Worm (Caenorhabditis elegans) whole organism, L4 larva: Measurements from ENCODE around the gene ZK470.2.
A peak's percentile ranks its signal among the peaks of the same experiment; 100 is the strongest.

Experiments
- Y5F2A.4 ChIP-seq: fragments of 200-800 bp; sonication (Bioruptor generic); optimal IDR thresholded peaks from 2 replicates; lab custom pipeline; 2018; ENCODE audit warnings: mild to moderate bottlenecking, missing genetic modification characterization, missing compliant biosample characterization
- ama-1 ChIP-seq: fragments of 150-350 bp; optimal IDR thresholded peaks from 2 replicates; lab custom pipeline; 2014; ENCODE audit warnings: inconsistent platforms, mixed read lengths
- ceh-32 ChIP-seq: sonication (generic microtip); optimal IDR thresholded peaks from 2 replicates; lab custom pipeline; 2016; ENCODE audit warnings: mild to moderate bottlenecking, missing genetic modification characterization, missing compliant biosample characterization; ENCODE audit not compliant: poor library complexity
- ces-1 ChIP-seq: fragments of 150-350 bp; sonication (generic microtip); optimal IDR thresholded peaks from 4 replicates; lab custom pipeline; 2014; ENCODE audit warnings: missing biosample characterization, missing genetic modification reagents, missing genetic modification characterization
- daf-12 ChIP-seq: fragments of 150-350 bp; optimal IDR thresholded peaks from 2 replicates; lab custom pipeline; 2014; ENCODE audit warnings: missing biosample characterization, missing genetic modification reagents, missing genetic modification characterization
- dve-1 ChIP-seq: sonication (generic microtip); optimal IDR thresholded peaks from 2 replicates; lab custom pipeline; 2017; ENCODE audit warnings: antibody characterized with exemption, mild to moderate bottlenecking, missing genetic modification characterization, missing compliant biosample characterization; ENCODE audit not compliant: insufficient read depth
- fkh-10 ChIP-seq: fragments of 150-350 bp; optimal IDR thresholded peaks from 2 replicates; lab custom pipeline; 2014; ENCODE audit warnings: missing biosample characterization, missing genetic modification reagents, missing genetic modification characterization
- fos-1 ChIP-seq: fragments of 150-350 bp; optimal IDR thresholded peaks from 2 replicates; lab custom pipeline; 2014; ENCODE audit warnings: missing biosample characterization, missing genetic modification characterization
- gei-8 ChIP-seq: fragments of 200-800 bp; sonication (Bioruptor generic); optimal IDR thresholded peaks from 2 replicates; lab custom pipeline; 2018; ENCODE audit warnings: mild to moderate bottlenecking, missing genetic modification characterization, missing compliant biosample characterization
- snpc-4 ChIP-seq: fragments of 150-350 bp; optimal IDR thresholded peaks from 2 replicates; lab custom pipeline; 2014; ENCODE audit warnings: missing biosample characterization, missing genetic modification characterization
- unc-130 ChIP-seq: sonication (generic microtip); optimal IDR thresholded peaks from 2 replicates; lab custom pipeline; 2016; ENCODE audit warnings: missing genetic modification reagents, missing genetic modification characterization, missing compliant biosample characterization
- unc-39 ChIP-seq: sonication (generic microtip); optimal IDR thresholded peaks from 2 replicates; lab custom pipeline; 2017; ENCODE audit warnings: missing biosample characterization, missing genetic modification characterization
- unc-62 ChIP-seq, 3 experiments: fragments of 150-350 bp in 1 of 3; sonication (generic microtip); optimal IDR thresholded peaks in 2 of 3; peaks in 1 of 3; 1 replicate in 1 of 3; 2 replicates in 2 of 3; lab custom pipeline; 2014 to 2017; ENCODE audit warnings: missing biosample characterization in 3 of 3, missing genetic modification characterization in 3 of 3, missing genetic modification reagents in 3 of 3, missing genotype in 1 of 3
- zag-1 ChIP-seq: fragments of 150-350 bp; optimal IDR thresholded peaks from 2 replicates; lab custom pipeline; 2014; ENCODE audit warnings: missing biosample characterization, missing genetic modification characterization

DNA sequence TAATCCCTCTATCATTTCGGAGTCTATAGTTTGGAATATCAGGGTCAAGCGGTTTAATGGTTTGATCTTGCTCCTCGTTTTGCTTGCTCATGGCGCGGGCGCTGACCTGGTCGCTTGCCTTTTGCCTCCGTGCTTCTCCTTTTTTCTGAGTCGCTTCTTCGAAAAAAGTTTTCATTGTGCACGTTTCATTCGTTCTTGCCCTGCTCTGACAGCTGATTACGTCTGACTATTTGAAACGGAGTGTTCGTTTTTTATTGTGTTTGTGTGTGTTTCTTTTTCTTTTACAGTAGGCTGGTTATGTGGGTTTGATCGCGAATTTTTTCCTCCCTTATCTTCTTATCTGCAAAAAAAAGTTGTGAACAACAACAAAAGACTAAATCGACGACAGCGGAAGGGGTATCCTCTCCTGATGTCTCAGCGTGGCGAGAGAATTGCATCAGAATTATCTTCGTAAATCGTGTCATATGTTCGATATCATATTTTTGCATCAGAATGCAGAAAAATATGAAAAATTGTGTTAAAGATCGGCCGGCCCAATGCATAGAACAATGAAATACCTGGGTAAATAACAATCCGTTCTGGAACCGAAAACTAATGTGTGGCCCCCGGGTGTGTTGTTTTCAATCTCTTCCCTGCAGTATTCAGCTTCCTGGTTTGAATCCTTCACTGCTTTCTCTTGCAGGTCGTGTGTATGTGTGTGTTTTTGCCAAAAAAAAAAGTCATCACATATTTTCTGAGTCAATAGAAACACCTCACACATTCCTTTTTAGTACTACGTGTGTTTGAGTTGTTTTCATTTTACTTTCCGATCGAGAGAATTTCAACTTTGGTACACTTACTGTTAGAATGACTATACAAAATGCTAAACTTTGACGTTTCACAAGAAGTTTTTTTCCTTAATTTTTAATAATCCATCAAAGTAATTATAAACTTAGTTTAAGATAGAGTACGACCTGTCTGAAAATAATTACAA is 4.9 kb downstream of the ZK470.2 start, which contains the start of gene ZK470.4:
- TF ChIP-seq ceh-32 (tag; lab: Kevin White, UChicago) (no peak), fos-1 (tag; lab: Kevin White, UChicago) (no peak), fkh-10 (GFP tag; lab: Kevin White, UChicago) (no peak), gei-8 (GFP tag; lab: Kevin White, UChicago) (no peak), unc-130 (GFP tag; lab: Kevin White, UChicago) (no peak), daf-12 (tag; lab: Kevin White, UChicago) (no peak), dve-1 (no peak), unc-39 (no peak), unc-62 (GFP tag; optimal IDR thresholded peaks at IDR 0.05 in 1 of 2; lab: Kevin White, UChicago) (peak in 1 of 2 experiments; percentile 86), unc-62 (tag; optimal IDR thresholded peaks at IDR 0.05; lab: Kevin White, UChicago) (no peak), zag-1 (no peak), ama-1 (lab: Kevin White, UChicago) (no peak), ces-1 (GFP tag; lab: Kevin White, UChicago) (no peak), snpc-4 (tag; lab: Kevin White, UChicago) (no peak), Y5F2A.4 (GFP tag; lab: Kevin White, UChicago) (no peak)
